Worm (Caenorhabditis elegans) whole organism, L1 larva: Measurements from ENCODE around the gene nhr-148.

Source experiments
- C16A3.4 ChIP-seq: fragments of 150-350 bp; optimal IDR thresholded peaks from 2 replicates; lab custom pipeline; 2014; ENCODE audit warnings: missing biosample characterization, missing genetic modification characterization
- ama-1 ChIP-seq: fragments of 150-350 bp; optimal IDR thresholded peaks from 2 replicates; lab custom pipeline; 2014
- blmp-1 ChIP-seq: fragments of 150-350 bp; optimal IDR thresholded peaks from 2 replicates; lab custom pipeline; 2014; ENCODE audit warnings: missing biosample characterization, missing genetic modification characterization
- ceh-82 ChIP-seq, 3 experiments: fragments of 150-350 bp in 1 of 3; sonication (generic microtip) in 2 of 3; optimal IDR thresholded peaks; 2 replicates each; lab custom pipeline; 2014 to 2017; ENCODE audit warnings: missing biosample characterization in 3 of 3, missing genetic modification characterization in 3 of 3
- elt-3 ChIP-seq, 6 experiments: fragments of 150-350 bp in 1 of 6; sonication (generic microtip); optimal IDR thresholded peaks; 2 replicates each; lab custom pipeline; 2017 to 2018; ENCODE audit warnings: missing biosample characterization in 6 of 6, missing genetic modification characterization in 6 of 6, inconsistent platforms in 1 of 6
- fkh-8 ChIP-seq: sonication (generic microtip); optimal IDR thresholded peaks from 2 replicates; lab custom pipeline; 2016; ENCODE audit warnings: mild to moderate bottlenecking, missing genetic modification characterization, missing compliant biosample characterization
- lir-3 ChIP-seq: sonication (generic microtip); optimal IDR thresholded peaks from 2 replicates; lab custom pipeline; 2016; ENCODE audit warnings: mild to moderate bottlenecking, missing genetic modification characterization, moderate library complexity, missing compliant biosample characterization; ENCODE audit not compliant: poor library complexity
- mdl-1 ChIP-seq, 2 experiments: fragments of 150-350 bp; optimal IDR thresholded peaks; 2 replicates each; lab custom pipeline; 2014 to 2017; ENCODE audit warnings: missing biosample characterization in 2 of 2, missing genetic modification characterization in 2 of 2, inconsistent platforms in 1 of 2
- nhr-28 ChIP-seq: fragments of 150-350 bp; optimal IDR thresholded peaks from 2 replicates; lab custom pipeline; 2014; ENCODE audit warnings: missing biosample characterization, missing genetic modification characterization
- pax-3 ChIP-seq: fragments of 200-800 bp; sonication (Bioruptor generic); optimal IDR thresholded peaks from 2 replicates; lab custom pipeline; 2018; ENCODE audit warnings: mild to moderate bottlenecking, missing genetic modification characterization, moderate library complexity, missing compliant biosample characterization
- pqm-1 ChIP-seq: sonication (generic microtip); optimal IDR thresholded peaks from 3 replicates; lab custom pipeline; 2017; ENCODE audit warnings: missing biosample characterization, missing genetic modification characterization
- sox-4 ChIP-seq: sonication (generic microtip); optimal IDR thresholded peaks from 2 replicates; lab custom pipeline; 2016; ENCODE audit warnings: missing genetic modification characterization, missing compliant biosample characterization
- ztf-11 ChIP-seq, 2 experiments: sonication (generic microtip); optimal IDR thresholded peaks; 2 replicates each; lab custom pipeline; 2016 to 2017; ENCODE audit warnings: missing genetic modification characterization in 2 of 2, missing biosample characterization in 1 of 2, missing compliant biosample characterization in 1 of 2
- ztf-4 ChIP-seq: fragments of 150-350 bp; optimal IDR thresholded peaks from 2 replicates; lab custom pipeline; 2014; ENCODE audit warnings: missing biosample characterization, missing genetic modification characterization

DNA sequence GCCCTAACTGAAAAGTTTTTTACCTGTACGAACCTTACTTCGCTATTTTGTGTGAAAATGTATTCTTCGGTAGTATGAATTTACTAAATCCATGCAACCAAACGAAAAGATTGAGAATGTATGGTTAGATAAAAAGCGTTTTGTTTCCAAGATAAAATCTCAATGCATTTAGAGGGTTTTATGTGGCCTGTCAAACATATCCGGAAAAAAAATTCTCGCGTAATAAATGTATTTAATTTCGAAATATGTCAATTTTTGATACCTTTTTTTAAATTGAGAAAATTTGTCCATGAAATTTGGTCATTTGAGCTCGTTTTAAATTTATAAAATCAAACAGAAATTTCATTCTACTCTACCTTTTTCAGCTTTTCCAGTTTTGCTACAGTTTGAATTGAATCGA lies 46.7 kb upstream of the nhr-148 start, which contains the start of gene F07G11.4:
- TF ChIP-seq fkh-8 (tag; lab: Kevin White, UChicago): no peak
- no peak for TF ChIP-seq ztf-4 (tag; lab: Kevin White, UChicago)
- no peak for TF ChIP-seq nhr-28
- no peak for TF ChIP-seq ceh-82 (tag; optimal IDR thresholded peaks at IDR 0.05; lab: Kevin White, UChicago)
- TF ChIP-seq pax-3 (tag; lab: Kevin White, UChicago): no peak
- TF ChIP-seq ztf-11 (tag; optimal IDR thresholded peaks at IDR 0.05; lab: Kevin White, UChicago): no peak
- no peak for TF ChIP-seq elt-3 (tag; optimal IDR thresholded peaks at IDR 0.05; lab: Kevin White, UChicago)
- no peak for TF ChIP-seq pqm-1 (tag; lab: Kevin White, UChicago)
- no peak for TF ChIP-seq sox-4 (tag; lab: Kevin White, UChicago)
- TF ChIP-seq C16A3.4 (tag; lab: Kevin White, UChicago): no peak
- TF ChIP-seq lir-3 (tag; lab: Kevin White, UChicago): no peak
- no peak for TF ChIP-seq mdl-1 (tag; optimal IDR thresholded peaks at IDR 0.05; lab: Kevin White, UChicago)
- TF ChIP-seq ama-1 (lab: Kevin White, UChicago): no peak
- no peak for TF ChIP-seq blmp-1 (tag; lab: Kevin White, UChicago)
